Fruit fly (Drosophila melanogaster): ENCODE results near the gene Kap-alpha1.

Kap-alpha1 gene

dm6 chr3L:19790929-19791687, 15.9 kb upstream of the Kap-alpha1 start (continued):
- TF ChIP-seq Ssrp (tag; optimal IDR thresholded peaks at IDR 0.05) (peak; percentile 64), gcm2 (GFP tag; optimal IDR thresholded peaks at IDR 0.05) (peak; percentile 53), corto (GFP tag; optimal IDR thresholded peaks at IDR 0.05) (no peak), gsb (GFP tag; IDR thresholded peaks at IDR 0.05) (no peak), CG8281 (tag; optimal IDR thresholded peaks at IDR 0.05) (peak; percentile 24), Dip3 (GFP tag; optimal IDR thresholded peaks at IDR 0.05) (peak; percentile 60), HLH3B (GFP tag; IDR thresholded peaks at IDR 0.05) (0 out of 2 replicates have a peak, but pooled peaks have one; percentile 16), CG15011 (GFP tag; optimal IDR thresholded peaks at IDR 0.05) (peak; percentile 56), aop (GFP tag; IDR thresholded peaks at IDR 0.05) (no peak), H15 (GFP tag; IDR thresholded peaks at IDR 0.05) (no peak), croc (GFP tag; conservative IDR thresholded peaks at IDR 0.05) (peak; percentile 37; the same call in 2 of the 3 replicates), Jarid2 (GFP tag; optimal IDR thresholded peaks at IDR 0.05) (peak; percentile 85), ac (GFP tag; optimal IDR thresholded peaks at IDR 0.05) (no peak), Hmx (GFP tag; optimal IDR thresholded peaks at IDR 0.05) (peak; percentile 13), CG10959 (GFP tag; IDR thresholded peaks at IDR 0.05) (no peak), Atf6 (GFP tag; IDR thresholded peaks at IDR 0.05) (peak; percentile 69), CG13424 (tag; optimal IDR thresholded peaks at IDR 0.05) (peak; percentile 68), Optix (GFP tag; IDR thresholded peaks at IDR 0.05) (no peak), CG15479 (GFP tag; optimal IDR thresholded peaks at IDR 0.05) (no peak), seq (GFP tag; IDR thresholded peaks at IDR 0.05) (no peak), CG2875 (GFP tag; optimal IDR thresholded peaks at IDR 0.05) (no peak), MBD-R2 (GFP tag; IDR thresholded peaks at IDR 0.05) (0 out of 2 replicates have a peak, but pooled peaks have one; percentile 15), danr (GFP tag; IDR thresholded peaks at IDR 0.05) (0 out of 2 replicates have a peak, but pooled peaks have one; percentile 11), klu (GFP tag; IDR thresholded peaks at IDR 0.05) (peak; percentile 52; the same call in 1 of the 2 replicates), Spps (tag; optimal IDR thresholded peaks at IDR 0.05) (peak; percentile 45), Fer2 (tag; optimal IDR thresholded peaks at IDR 0.05) (peak; percentile 53), CG33557 (GFP tag; optimal IDR thresholded peaks at IDR 0.05) (peak; percentile 58), CG9437 (GFP tag; optimal IDR thresholded peaks at IDR 0.05) (peak; percentile 69), HLH54F (GFP tag; optimal IDR thresholded peaks at IDR 0.05) (peak; percentile 57), Doc2 (GFP tag; IDR thresholded peaks at IDR 0.05) (no peak), sens (GFP tag) (peak; percentile 90), CG1832 (GFP tag; optimal IDR thresholded peaks at IDR 0.05) (no peak), CG2202 (tag; optimal IDR thresholded peaks at IDR 0.05) (no peak), CG4404 (GFP tag; IDR thresholded peaks at IDR 0.05) (peak; percentile 31; the same call in 1 of the 2 replicates), Dbx (GFP tag; IDR thresholded peaks at IDR 0.05) (peak; percentile 71), CG14710 (tag; optimal IDR thresholded peaks at IDR 0.05) (peak; percentile 62), Dp (GFP tag; optimal IDR thresholded peaks at IDR 0.05) (no peak), CG11247 (GFP tag; IDR thresholded peaks at IDR 0.05) (peak; percentile 24; the same call in 1 of the 2 replicates), CG17186 (GFP tag; optimal IDR thresholded peaks at IDR 0.05) (no peak), CG17385 (GFP tag; optimal IDR thresholded peaks at IDR 0.05) (peak; percentile 48), Rfx (GFP tag; IDR thresholded peaks at IDR 0.05) (peak; percentile 56), CG3407 (GFP tag; optimal IDR thresholded peaks at IDR 0.05) (peak; percentile 38), CG10274 (GFP tag; optimal IDR thresholded peaks at IDR 0.05) (peak; percentile 32), PHDP (tag; optimal IDR thresholded peaks at IDR 0.05) (peak; percentile 52), hb (GFP tag; IDR thresholded peaks at IDR 0.05; ENCODE audit: partially characterized antibody) (no peak), gsb-n (tag; optimal IDR thresholded peaks at IDR 0.05) (no peak), dmrt11E (tag; optimal IDR thresholded peaks at IDR 0.05) (peak; percentile 71), cwo (GFP tag; optimal IDR thresholded peaks at IDR 0.05) (peak; percentile 64), shn (GFP tag; optimal IDR thresholded peaks at IDR 0.05) (peak; percentile 80)

Data from whole organism, embryonic.